Fruit fly (Drosophila melanogaster) whole organism, prepupa: ENCODE data around the gene SIDL.

Experiments
- Blimp-1 ChIP-seq: fragments of 200-800 bp; sonication (Bioruptor generic); optimal IDR thresholded peaks from 3 replicates; lab custom pipeline; 2017; ENCODE audit warnings: missing biosample characterization, missing genetic modification characterization, mild to moderate bottlenecking, moderate library complexity, missing genetic modification reagents
- CG10631 ChIP-seq: fragments of 200-800 bp; sonication (Bioruptor generic); optimal IDR thresholded peaks from 2 replicates; lab custom pipeline; 2016; ENCODE audit warnings: missing biosample characterization, missing genetic modification characterization
- CG10669 ChIP-seq: fragments of 200-800 bp; sonication (Bioruptor generic); optimal IDR thresholded peaks from 3 replicates; lab custom pipeline; 2018; ENCODE audit warnings: missing biosample characterization, mild to moderate bottlenecking, missing genetic modification characterization, moderate library complexity
- CG11294 ChIP-seq: fragments of 200-800 bp; sonication (Bioruptor generic); IDR thresholded peaks from 2 replicates; pipeline ENCODE4 v1.3.6; 2022; ENCODE audit warnings: missing biosample characterization, missing genetic modification characterization
- CG11762 ChIP-seq: fragments of 200-800 bp; sonication (Bioruptor generic); optimal IDR thresholded peaks from 3 replicates; lab custom pipeline; 2016; ENCODE audit warnings: missing biosample characterization, missing genetic modification characterization; ENCODE audit not compliant: insufficient read depth
- CG11902 ChIP-seq: fragments of 200-800 bp; sonication (Bioruptor generic); optimal IDR thresholded peaks from 3 replicates; lab custom pipeline; 2016; ENCODE audit warnings: missing biosample characterization, missing genetic modification characterization
- CG15336 ChIP-seq: fragments of 200-800 bp; sonication (Bioruptor generic); IDR thresholded peaks from 2 replicates; pipeline ENCODE4 v1.3.6; 2022; ENCODE audit warnings: missing biosample characterization, missing genetic modification characterization
- CG1621 ChIP-seq: fragments of 200-800 bp; sonication (Bioruptor generic); optimal IDR thresholded peaks from 3 replicates; lab custom pipeline; 2018; ENCODE audit warnings: missing biosample characterization, mild to moderate bottlenecking, missing genetic modification characterization
- CG16779 ChIP-seq: fragments of 200-800 bp; sonication (Bioruptor generic); optimal IDR thresholded peaks from 3 replicates; lab custom pipeline; 2017; ENCODE audit warnings: missing biosample characterization, mild to moderate bottlenecking, missing genetic modification characterization
- CG3032 ChIP-seq: fragments of 200-800 bp; optimal IDR thresholded peaks from 2 replicates; lab custom pipeline; 2019; ENCODE audit warnings: missing biosample characterization, mild to moderate bottlenecking, missing genetic modification characterization, moderate library complexity
- CG32006 ChIP-seq: fragments of 200-800 bp; sonication (Bioruptor generic); optimal IDR thresholded peaks from 3 replicates; lab custom pipeline; 2017; ENCODE audit warnings: missing biosample characterization, mild to moderate bottlenecking, missing genetic modification characterization
- CG3919 ChIP-seq: fragments of 200-800 bp; sonication (Bioruptor generic); optimal IDR thresholded peaks from 3 replicates; lab custom pipeline; 2016; ENCODE audit warnings: missing biosample characterization, missing genetic modification characterization
- CG6163 ChIP-seq: fragments of 200-800 bp; sonication (Bioruptor generic); IDR thresholded peaks from 3 replicates; pipeline ENCODE4 v1.3.6; 2022; ENCODE audit warnings: missing biosample characterization, missing genetic modification characterization
- CG6276 ChIP-seq: fragments of 200-800 bp; sonication (Bioruptor generic); optimal IDR thresholded peaks from 2 replicates; lab custom pipeline; 2017; ENCODE audit warnings: missing biosample characterization, mild to moderate bottlenecking, missing genetic modification characterization
- CG6792 ChIP-seq: fragments of 200-800 bp; sonication (Bioruptor generic); optimal IDR thresholded peaks from 3 replicates; lab custom pipeline; 2016; ENCODE audit warnings: missing biosample characterization, missing genetic modification characterization
- CG6854 ChIP-seq: fragments of 200-800 bp; sonication (Bioruptor generic); optimal IDR thresholded peaks from 2 replicates; lab custom pipeline; 2017; ENCODE audit warnings: missing biosample characterization, mild to moderate bottlenecking, missing genetic modification characterization
- CG7368 ChIP-seq: fragments of 200-800 bp; sonication (Bioruptor generic); optimal IDR thresholded peaks from 3 replicates; lab custom pipeline; 2016; ENCODE audit warnings: missing biosample characterization, missing genetic modification characterization
- CG8119 ChIP-seq: fragments of 200-800 bp; sonication (Bioruptor generic); IDR thresholded peaks from 3 replicates; pipeline ENCODE4 v1.3.6; 2022; ENCODE audit warnings: missing biosample characterization, missing genetic modification characterization
- CG8319 ChIP-seq: fragments of 200-800 bp; sonication (Bioruptor generic); optimal IDR thresholded peaks from 3 replicates; lab custom pipeline; 2016; ENCODE audit warnings: missing biosample characterization, missing genetic modification characterization
- CG8632 ChIP-seq: fragments of 200-800 bp; sonication (Bioruptor generic); optimal IDR thresholded peaks from 3 replicates; lab custom pipeline; 2016; ENCODE audit warnings: missing biosample characterization, missing genetic modification characterization
- CG9139 ChIP-seq: fragments of 200-800 bp; sonication (Bioruptor generic); optimal IDR thresholded peaks from 3 replicates; lab custom pipeline; 2017; ENCODE audit warnings: missing biosample characterization, mild to moderate bottlenecking, missing genetic modification characterization
- Eip75B ChIP-seq: fragments of 200-800 bp; sonication (Bioruptor generic); optimal IDR thresholded peaks from 3 replicates; lab custom pipeline; 2016; ENCODE audit warnings: missing biosample characterization, missing genetic modification characterization
- Eip78C ChIP-seq: fragments of 200-800 bp; sonication (Bioruptor generic); peaks from one replicate; lab custom pipeline; 2016; ENCODE audit warnings: missing biosample characterization, missing genetic modification characterization
- Eip93F ChIP-seq: fragments of 200-800 bp; sonication (Bioruptor generic); optimal IDR thresholded peaks from 2 replicates; lab custom pipeline; 2016; ENCODE audit warnings: missing biosample characterization, mild to moderate bottlenecking, missing genetic modification characterization
- Gug ChIP-seq: fragments of 200-800 bp; sonication (Bioruptor generic); IDR thresholded peaks from 2 replicates; pipeline ENCODE4 v1.3.6; 2022; ENCODE audit warnings: missing biosample characterization, missing genetic modification characterization
- Hr39 ChIP-seq: fragments of 200-800 bp; sonication (Bioruptor generic); optimal IDR thresholded peaks from 2 replicates; lab custom pipeline; 2016; ENCODE audit warnings: missing biosample characterization, missing genetic modification characterization
- Hr4 ChIP-seq: fragments of 200-800 bp; sonication (Bioruptor generic); optimal IDR thresholded peaks from 3 replicates; lab custom pipeline; 2016; ENCODE audit warnings: missing biosample characterization, missing genetic modification characterization
- Lpt ChIP-seq: fragments of 200-800 bp; sonication (Bioruptor generic); optimal IDR thresholded peaks from 3 replicates; lab custom pipeline; 2016; ENCODE audit warnings: missing biosample characterization, missing genetic modification characterization
- Met ChIP-seq: fragments of 200-800 bp; sonication (Bioruptor generic); optimal IDR thresholded peaks from 3 replicates; lab custom pipeline; 2016; ENCODE audit warnings: missing biosample characterization, missing genetic modification characterization
- Smox ChIP-seq: fragments of 200-800 bp; sonication (Bioruptor generic); optimal IDR thresholded peaks from 3 replicates; lab custom pipeline; 2016; ENCODE audit warnings: missing biosample characterization, missing genetic modification characterization
- Sox102F ChIP-seq: fragments of 200-800 bp; sonication (Bioruptor generic); optimal IDR thresholded peaks from 2 replicates; lab custom pipeline; 2016; ENCODE audit warnings: missing biosample characterization, mild to moderate bottlenecking, missing genetic modification characterization
- Sox14 ChIP-seq: fragments of 200-800 bp; sonication (Bioruptor generic); optimal IDR thresholded peaks from 3 replicates; lab custom pipeline; 2016; ENCODE audit warnings: missing biosample characterization, missing genetic modification characterization
- Sox15 ChIP-seq: fragments of 200-800 bp; sonication (Bioruptor generic); optimal IDR thresholded peaks from 3 replicates; lab custom pipeline; 2016; ENCODE audit warnings: missing biosample characterization, missing genetic modification characterization
- achi ChIP-seq: fragments of 200-800 bp; sonication (Bioruptor generic); optimal IDR thresholded peaks from 3 replicates; lab custom pipeline; 2016; ENCODE audit warnings: missing biosample characterization, missing genetic modification characterization
- acj6 ChIP-seq: fragments of 200-800 bp; sonication (Bioruptor generic); optimal IDR thresholded peaks from 3 replicates; lab custom pipeline; 2016; ENCODE audit warnings: missing biosample characterization, missing genetic modification characterization
- dac ChIP-seq: fragments of 200-800 bp; sonication (Bioruptor generic); optimal IDR thresholded peaks from 2 replicates; lab custom pipeline; 2017; ENCODE audit warnings: missing biosample characterization, mild to moderate bottlenecking, missing genetic modification characterization
- dsx ChIP-seq: fragments of 200-800 bp; optimal IDR thresholded peaks from 3 replicates; lab custom pipeline; 2019; ENCODE audit warnings: missing biosample characterization, mild to moderate bottlenecking, missing genetic modification characterization, moderate library complexity; ENCODE audit not compliant: poor library complexity, severe bottlenecking
- eg ChIP-seq: fragments of 200-800 bp; sonication (Bioruptor generic); IDR thresholded peaks from 3 replicates; pipeline ENCODE4 v1.3.6; 2022; ENCODE audit warnings: missing biosample characterization, missing genetic modification characterization
- esn ChIP-seq: fragments of 200-800 bp; sonication (Bioruptor generic); optimal IDR thresholded peaks from 2 replicates; lab custom pipeline; 2016; ENCODE audit warnings: missing biosample characterization, mild to moderate bottlenecking, missing genetic modification characterization, moderate library complexity
- fd85E ChIP-seq: fragments of 200-800 bp; sonication (Bioruptor generic); optimal IDR thresholded peaks from 3 replicates; lab custom pipeline; 2016; ENCODE audit warnings: missing biosample characterization, missing genetic modification characterization
- fkh ChIP-seq: fragments of 200-800 bp; sonication (Bioruptor generic); optimal IDR thresholded peaks from 3 replicates; lab custom pipeline; 2017; ENCODE audit warnings: missing biosample characterization, mild to moderate bottlenecking, missing genetic modification characterization, moderate library complexity
- lz ChIP-seq: fragments of 200-800 bp; sonication (Bioruptor generic); optimal IDR thresholded peaks from 3 replicates; lab custom pipeline; 2016; ENCODE audit warnings: missing biosample characterization, missing genetic modification characterization
- net ChIP-seq: fragments of 200-800 bp; sonication (Bioruptor generic); optimal IDR thresholded peaks from 3 replicates; lab custom pipeline; 2016; ENCODE audit warnings: missing biosample characterization, missing genetic modification characterization
- salr ChIP-seq, 2 experiments: fragments of 200-800 bp; sonication (Bioruptor generic); optimal IDR thresholded peaks; 3 replicates each; lab custom pipeline; 2016 to 2018; ENCODE audit warnings: missing biosample characterization in 2 of 2, missing genetic modification characterization in 2 of 2, mild to moderate bottlenecking in 1 of 2
- spab ChIP-seq: fragments of 200-800 bp; sonication (Bioruptor generic); optimal IDR thresholded peaks from 2 replicates; lab custom pipeline; 2017; ENCODE audit warnings: missing biosample characterization, mild to moderate bottlenecking, missing genetic modification characterization, missing genetic modification reagents
- ss ChIP-seq, 2 experiments: fragments of 200-800 bp; sonication (Bioruptor generic); optimal IDR thresholded peaks; 2 replicates in 1 of 2; 3 replicates in 1 of 2; lab custom pipeline; 2017 to 2018; ENCODE audit warnings: mild to moderate bottlenecking in 2 of 2, missing biosample characterization in 2 of 2, missing genetic modification characterization in 2 of 2, moderate library complexity in 1 of 2
- topi ChIP-seq: fragments of 200-800 bp; sonication (Bioruptor generic); optimal IDR thresholded peaks from 3 replicates; lab custom pipeline; 2016; ENCODE audit warnings: missing biosample characterization, missing genetic modification characterization
- vri ChIP-seq: fragments of 200-800 bp; sonication (Bioruptor generic); optimal IDR thresholded peaks from 3 replicates; lab custom pipeline; 2016; ENCODE audit warnings: missing biosample characterization, mild to moderate bottlenecking, missing genetic modification characterization

The SIDL gene

DNA sequence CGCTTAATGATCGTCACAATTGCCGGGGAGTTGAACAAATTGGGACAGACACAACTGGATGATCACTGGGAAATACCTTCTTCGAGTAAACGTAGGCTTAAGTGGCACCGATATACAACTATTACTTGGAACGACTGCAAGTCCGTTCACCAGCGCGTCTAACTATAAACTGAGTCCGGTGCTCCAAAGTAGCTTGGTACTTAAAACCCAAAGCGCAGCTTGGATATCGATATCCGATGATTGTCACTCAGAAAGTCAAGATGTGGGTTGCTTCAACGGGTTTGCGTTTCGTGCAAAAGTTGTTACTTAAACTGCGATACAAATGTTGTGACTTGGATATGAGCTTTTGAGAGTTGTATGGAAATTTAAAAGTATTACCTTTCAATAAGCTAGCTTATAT is 12.4 kb downstream of the SIDL start, which contains the start of gene Spn88Ea:
Spn88Ea (minus strand) TSS at position 175 of the 400 bp plus-strand sequence.
- no peak for TF ChIP-seq CG8119 (GFP tag; lab: Robert Waterston, UW)
- TF ChIP-seq CG1621: peak; percentile 5
- TF ChIP-seq Sox14 (GFP tag; lab: Kevin White, UChicago): no peak
- no peak for TF ChIP-seq esn
- peak; percentile 13 for TF ChIP-seq dsx (GFP tag; lab: Kevin White, UChicago)
- TF ChIP-seq Sox102F: no peak
- no peak for TF ChIP-seq fd85E (GFP tag; lab: Kevin White, UChicago)
- TF ChIP-seq CG9139 (GFP tag; lab: Kevin White, UChicago): no peak
- TF ChIP-seq salr (GFP tag; optimal IDR thresholded peaks at IDR 0.05; lab: Kevin White, UChicago): no peak
- TF ChIP-seq acj6 (GFP tag; lab: Kevin White, UChicago): no peak
- no peak for TF ChIP-seq dac (GFP tag; lab: Kevin White, UChicago)
- peak; percentile 35; the same call in 1 of the 2 replicates for TF ChIP-seq CG15336 (GFP tag; lab: Robert Waterston, UW)
- TF ChIP-seq CG10631: no peak
- no peak for TF ChIP-seq CG11762 (GFP tag; lab: Kevin White, UChicago)
- no peak for TF ChIP-seq CG16779
- TF ChIP-seq CG32006: no peak
- TF ChIP-seq CG3919: peak; percentile 25
- no peak for TF ChIP-seq CG8632
- peak; percentile 46; the same call in 1 of the 3 replicates for TF ChIP-seq eg
- peak; percentile 59 for TF ChIP-seq Eip78C (GFP tag; lab: Kevin White, UChicago)
- peak; percentile 1 for TF ChIP-seq lz (GFP tag; lab: Kevin White, UChicago)
- TF ChIP-seq Hr39 (GFP tag; lab: Kevin White, UChicago): no peak
- TF ChIP-seq CG6163 (GFP tag; lab: Robert Waterston, UW): peak; percentile 37; the same call in 2 of the 3 replicates
- no peak for TF ChIP-seq topi (GFP tag; lab: Kevin White, UChicago)

DNA sequence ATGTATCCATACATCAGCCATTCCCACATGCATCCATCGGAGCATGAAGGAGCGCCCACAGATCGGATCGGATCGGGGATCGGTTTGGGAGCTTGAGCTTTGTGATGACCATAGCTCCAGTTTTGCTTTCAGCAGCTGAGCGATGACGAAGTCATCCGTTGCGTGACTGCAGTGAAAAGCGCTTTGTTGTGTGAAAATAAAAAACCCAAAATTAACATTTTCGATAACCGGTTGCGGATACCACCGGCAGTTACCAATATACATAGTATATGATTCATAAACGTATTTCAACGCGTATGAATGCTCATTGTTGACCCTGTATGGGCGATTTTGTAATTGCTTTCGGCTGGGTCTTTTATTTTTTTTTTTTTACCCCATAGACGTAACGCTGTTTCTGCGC is 13.5 kb downstream of the SIDL start:
- TF ChIP-seq CG1621: no peak
- no peak for TF ChIP-seq topi (GFP tag; lab: Kevin White, UChicago)
- TF ChIP-seq Smox (GFP tag; lab: Kevin White, UChicago): no peak
- no peak for TF ChIP-seq Met (GFP tag; lab: Kevin White, UChicago)
- peak; percentile 77 for TF ChIP-seq Blimp-1
- no peak for TF ChIP-seq CG9139 (GFP tag; lab: Kevin White, UChicago)
- TF ChIP-seq CG6163 (GFP tag; lab: Robert Waterston, UW): no peak
- TF ChIP-seq salr (GFP tag; optimal IDR thresholded peaks at IDR 0.05; lab: Kevin White, UChicago): no peak
- no peak for TF ChIP-seq Sox15
- TF ChIP-seq Eip93F (GFP tag; lab: Kevin White, UChicago): no peak
- no peak for TF ChIP-seq CG8119 (GFP tag; lab: Robert Waterston, UW)
- TF ChIP-seq fd85E (GFP tag; lab: Kevin White, UChicago): no peak
- no peak for TF ChIP-seq Eip75B
- no peak for TF ChIP-seq CG6276
- TF ChIP-seq CG7368 (GFP tag; lab: Kevin White, UChicago): no peak
- no peak for TF ChIP-seq Eip78C (GFP tag; lab: Kevin White, UChicago)
- no peak for TF ChIP-seq CG11294 (GFP tag; lab: Robert Waterston, UW)
- TF ChIP-seq CG3919: no peak
- no peak for TF ChIP-seq Sox102F
- no peak for TF ChIP-seq CG3032
- TF ChIP-seq vri (GFP tag; lab: Kevin White, UChicago): peak; percentile 32
- TF ChIP-seq achi (GFP tag; lab: Kevin White, UChicago): no peak
- TF ChIP-seq Hr4 (GFP tag; lab: Kevin White, UChicago): no peak
- TF ChIP-seq net (GFP tag; lab: Kevin White, UChicago): no peak
- TF ChIP-seq CG32006: no peak
- TF ChIP-seq fkh (GFP tag; lab: Kevin White, UChicago): no peak
- TF ChIP-seq CG16779: no peak
- no peak for TF ChIP-seq spab
- 0 out of 3 replicates have a peak, but pooled peaks have one; percentile 44 for TF ChIP-seq eg
- no peak for TF ChIP-seq CG8319 (GFP tag; lab: Kevin White, UChicago)
- TF ChIP-seq CG11762 (GFP tag; lab: Kevin White, UChicago): no peak
- no peak for TF ChIP-seq dsx (GFP tag; lab: Kevin White, UChicago)
- TF ChIP-seq acj6 (GFP tag; lab: Kevin White, UChicago): no peak
- TF ChIP-seq CG10669: no peak
- no peak for TF ChIP-seq Lpt (GFP tag; lab: Kevin White, UChicago)
- TF ChIP-seq Gug (GFP tag; lab: Robert Waterston, UW): no peak
- no peak for TF ChIP-seq CG6792 (GFP tag; lab: Kevin White, UChicago)
- no peak for TF ChIP-seq CG11902 (GFP tag; lab: Kevin White, UChicago)
- peak in 1 of 2 experiments; percentile 65 for TF ChIP-seq ss (GFP tag; optimal IDR thresholded peaks at IDR 0.05; lab: Kevin White, UChicago)
- TF ChIP-seq CG6854 (GFP tag; lab: Kevin White, UChicago): peak; percentile 42
